Worm (Caenorhabditis elegans) whole organism, L2 larva: ENCODE data around the gene scrm-5.

ENCODE experiments used
- zag-1 ChIP-seq: fragments of 150-350 bp; optimal IDR thresholded peaks from 2 replicates; lab custom pipeline; 2014; ENCODE audit warnings: missing biosample characterization, missing genetic modification characterization
- ztf-11 ChIP-seq: sonication (generic microtip); optimal IDR thresholded peaks from 2 replicates; lab custom pipeline; 2017; ENCODE audit warnings: missing biosample characterization, missing genetic modification characterization

DNA sequence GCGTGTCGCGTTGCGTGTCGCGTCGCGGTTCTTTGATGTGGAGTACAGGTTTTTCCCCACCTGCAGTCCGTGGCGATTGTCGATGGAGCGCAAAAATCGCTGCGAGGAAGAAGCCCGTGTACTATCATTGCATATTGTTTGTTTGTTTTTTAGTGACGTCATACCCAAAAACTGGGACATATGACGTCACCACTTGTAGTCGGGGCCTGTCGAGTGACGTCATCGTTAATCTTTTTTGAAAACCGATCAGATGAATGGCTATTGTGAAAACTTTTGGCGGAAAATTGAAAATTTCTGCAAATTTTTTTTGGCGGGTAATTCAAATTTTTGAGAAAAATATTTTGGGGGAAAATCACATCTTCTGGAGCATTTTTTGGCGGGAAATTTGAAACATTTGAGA is 5.1 kb downstream of the scrm-5 start:
- TF ChIP-seq ztf-11: no peak
- TF ChIP-seq zag-1: no peak
